Worm (Caenorhabditis elegans) whole organism, midembryonic: ENCODE measurements around the gene C03B1.13.

Experiments used
- flt-1 ChIP-seq: fragments of 200-800 bp; sonication (Bioruptor generic); IDR thresholded peaks from 2 replicates; pipeline ENCODE4 v1.3.6; 2022; ENCODE audit warnings: missing genetic modification characterization, missing compliant biosample characterization
- klf-2 ChIP-seq: fragments of 200-800 bp; sonication (Bioruptor generic); conservative IDR thresholded peaks from 2 replicates; pipeline ENCODE4 v1.3.6; 2022; ENCODE audit warnings: missing genetic modification reagents, missing genetic modification characterization, missing compliant biosample characterization
- med-1 ChIP-seq: sonication (generic microtip); optimal IDR thresholded peaks from 2 replicates; lab custom pipeline; 2017; ENCODE audit warnings: missing genetic modification characterization, mild to moderate bottlenecking, missing compliant biosample characterization, antibody characterized with exemption, missing genetic modification reagents; ENCODE audit not compliant: insufficient read depth
- tab-1 ChIP-seq: fragments of 200-800 bp; sonication (Bioruptor generic); IDR thresholded peaks from 2 replicates; pipeline ENCODE4 v1.3.6; 2022; ENCODE audit warnings: missing genetic modification characterization, missing compliant biosample characterization
- ztf-23 ChIP-seq: fragments of 200-800 bp; sonication (Bioruptor generic); IDR thresholded peaks from 2 replicates; pipeline ENCODE4 v1.3.6; 2022; ENCODE audit warnings: missing genetic modification reagents, missing genetic modification characterization, missing compliant biosample characterization

DNA sequence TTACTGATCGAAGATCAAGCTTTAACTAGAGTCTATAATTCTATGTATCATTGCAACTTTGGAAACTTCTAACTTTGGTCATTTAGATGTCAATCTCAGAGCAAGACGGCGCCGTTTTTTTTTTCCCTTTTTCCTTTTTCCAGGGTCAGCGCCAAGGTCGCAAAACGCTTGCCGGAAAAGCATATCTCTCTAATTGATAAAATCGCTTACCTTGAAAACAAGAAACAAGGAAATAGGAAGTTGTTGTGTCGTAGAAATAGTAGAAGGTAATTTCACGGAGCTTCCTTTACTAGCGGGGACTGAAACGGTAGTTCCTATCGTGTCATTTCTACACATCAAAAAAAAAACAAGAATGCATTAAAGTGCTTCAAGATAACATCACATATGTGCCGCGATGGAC is 16.5 kb downstream of the C03B1.13 start:
- no peak for TF ChIP-seq klf-2 (GFP tag; lab: Robert Waterston, UW)
- TF ChIP-seq tab-1 (GFP tag; lab: Robert Waterston, UW): no peak
- TF ChIP-seq ztf-23 (GFP tag; lab: Robert Waterston, UW): no peak
- no peak for TF ChIP-seq flt-1
- no peak for TF ChIP-seq med-1 (GFP tag; lab: Kevin White, UChicago)
